Fruit fly (Drosophila melanogaster) whole organism, adult: Measurements from ENCODE around the gene ph-d.
A peak's percentile ranks its signal among the peaks of the same experiment; 100 is the strongest.

Experiments used
- CG11617 ChIP-seq: fragments of 200-800 bp; sonication (Bioruptor generic); optimal IDR thresholded peaks from 2 replicates; lab custom pipeline; 2017; ENCODE audit warnings: mild to moderate bottlenecking, missing biosample characterization, missing genetic modification reagents, missing genetic modification characterization
- CG12768 ChIP-seq: fragments of 200-800 bp; sonication (Bioruptor generic); optimal IDR thresholded peaks from 2 replicates; lab custom pipeline; 2017; ENCODE audit warnings: missing biosample characterization, missing genetic modification characterization, mild to moderate bottlenecking, moderate library complexity, missing genetic modification reagents
- CG33017 ChIP-seq: fragments of 200-800 bp; sonication (Bioruptor generic); optimal IDR thresholded peaks from 2 replicates; lab custom pipeline; 2018; ENCODE audit warnings: missing biosample characterization, mild to moderate bottlenecking, missing genetic modification characterization, moderate library complexity
- CG7045 ChIP-seq: fragments of 200-800 bp; sonication (Bioruptor generic); optimal IDR thresholded peaks from 2 replicates; lab custom pipeline; 2017; ENCODE audit warnings: missing biosample characterization, mild to moderate bottlenecking, missing genetic modification characterization
- CG7101 ChIP-seq: fragments of 200-800 bp; sonication (Bioruptor generic); optimal IDR thresholded peaks from 2 replicates; lab custom pipeline; 2018; ENCODE audit warnings: missing biosample characterization, mild to moderate bottlenecking, missing genetic modification characterization, moderate library complexity
- Clk ChIP-seq: fragments of 200-800 bp; sonication (Bioruptor generic); optimal IDR thresholded peaks from 2 replicates; lab custom pipeline; 2017; ENCODE audit warnings: missing biosample characterization, missing genetic modification characterization
- bab1 ChIP-seq: fragments of 200-800 bp; sonication (Bioruptor generic); optimal IDR thresholded peaks from 3 replicates; lab custom pipeline; 2019; ENCODE audit warnings: missing biosample characterization, mild to moderate bottlenecking, missing genetic modification characterization, moderate library complexity
- cic ChIP-seq: fragments of 200-800 bp; sonication (Bioruptor generic); optimal IDR thresholded peaks from 2 replicates; lab custom pipeline; 2017; ENCODE audit warnings: missing biosample characterization, mild to moderate bottlenecking, missing genetic modification characterization, moderate library complexity
- cnc ChIP-seq, 2 experiments: fragments of >200 bp; optimal IDR thresholded peaks; 2 replicates each; lab custom pipeline; 2017
- kay ChIP-seq: fragments of 200-800 bp; sonication (Bioruptor generic); peaks from one replicate; lab custom pipeline; 2016; ENCODE audit warnings: missing biosample characterization, missing genetic modification characterization, borderline replicate concordance
- ovo ChIP-seq: fragments of 200-800 bp; sonication (Bioruptor generic); optimal IDR thresholded peaks from 2 replicates; lab custom pipeline; 2016; ENCODE audit warnings: missing biosample characterization, missing genetic modification characterization
- pad ChIP-seq: fragments of 200-800 bp; sonication (Bioruptor generic); optimal IDR thresholded peaks from 3 replicates; lab custom pipeline; 2017; ENCODE audit warnings: missing biosample characterization, missing genetic modification characterization, mild to moderate bottlenecking, moderate library complexity, missing genetic modification reagents

DNA sequence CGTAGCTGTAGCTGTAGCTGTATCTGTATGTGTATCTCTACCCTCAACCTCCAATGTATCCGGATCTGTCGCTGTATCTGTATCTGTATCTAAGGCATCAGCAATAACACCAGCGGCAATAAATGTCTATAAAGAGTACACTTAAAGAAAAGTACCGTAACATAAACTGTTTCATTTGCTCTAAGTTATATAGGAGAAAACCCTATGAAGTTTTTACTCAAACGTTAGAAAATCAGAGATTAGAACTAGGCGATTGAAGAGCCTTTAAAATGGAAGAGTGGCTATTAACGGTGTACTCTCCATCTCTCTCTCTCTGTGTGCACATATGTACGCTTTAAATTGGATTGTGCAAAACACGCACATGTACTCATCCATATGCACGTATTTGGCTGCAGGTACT lies 24.8 kb downstream of the ph-d start:
- TF ChIP-seq ovo (GFP tag; lab: Kevin White, UChicago) (no peak), pad (GFP tag; lab: Kevin White, UChicago) (no peak), bab1 (no peak), CG7045 (GFP tag; lab: Kevin White, UChicago) (no peak), Clk (GFP tag; lab: Kevin White, UChicago) (no peak), CG33017 (peak; percentile 8), CG7101 (tag; lab: Kevin White, UChicago) (no peak), cic (GFP tag; lab: Kevin White, UChicago) (no peak), kay (GFP tag; lab: Kevin White, UChicago) (no peak), CG12768 (GFP tag; lab: Kevin White, UChicago) (no peak), CG11617 (GFP tag; lab: Kevin White, UChicago) (no peak), cnc (optimal IDR thresholded peaks at IDR 0.05; lab: Kevin White, UChicago) (no peak)
